Worm (Caenorhabditis elegans) whole organism, late embryonic: Measurements from ENCODE around the gene srlf-12.

Source experiments
- C38D4.7 ChIP-seq: fragments of 200-800 bp; sonication (Bioruptor generic); optimal IDR thresholded peaks from 2 replicates; lab custom pipeline; 2018; ENCODE audit warnings: mild to moderate bottlenecking, missing genetic modification characterization, moderate library complexity, missing compliant biosample characterization
- ama-1 ChIP-seq: fragments of 150-350 bp; optimal IDR thresholded peaks from 2 replicates; lab custom pipeline; 2014
- elt-2 ChIP-seq: sonication (generic microtip); optimal IDR thresholded peaks from 2 replicates; lab custom pipeline; 2016; ENCODE audit warnings: missing genetic modification reagents, missing genetic modification characterization, missing compliant biosample characterization
- ets-4 ChIP-seq: sonication (generic microtip); optimal IDR thresholded peaks from 2 replicates; lab custom pipeline; 2016; ENCODE audit warnings: missing genetic modification characterization, missing compliant biosample characterization
- fax-1 ChIP-seq: sonication (generic microtip); optimal IDR thresholded peaks from 2 replicates; lab custom pipeline; 2016; ENCODE audit warnings: missing genotype, missing genetic modification characterization, missing compliant biosample characterization
- hlh-6 ChIP-seq: sonication (generic microtip); optimal IDR thresholded peaks from 2 replicates; lab custom pipeline; 2016; ENCODE audit warnings: missing genotype, missing genetic modification characterization, missing compliant biosample characterization
- nhr-11 ChIP-seq: fragments of 150-350 bp; optimal IDR thresholded peaks from 2 replicates; lab custom pipeline; 2014; ENCODE audit warnings: missing biosample characterization, missing genetic modification characterization
- pag-3 ChIP-seq: sonication (generic microtip); optimal IDR thresholded peaks from 2 replicates; lab custom pipeline; 2016; ENCODE audit warnings: missing compliant biosample characterization, missing genetic modification characterization, borderline replicate concordance
- pha-4 ChIP-seq: fragments of 150-350 bp; optimal IDR thresholded peaks from 2 replicates; lab custom pipeline; 2018; ENCODE audit warnings: missing biosample characterization, missing genetic modification reagents, missing genetic modification characterization
- ref-2 ChIP-seq: sonication (generic microtip); optimal IDR thresholded peaks from 2 replicates; lab custom pipeline; 2016; ENCODE audit warnings: missing genetic modification characterization, missing compliant biosample characterization
- rnt-1 ChIP-seq: sonication (generic microtip); optimal IDR thresholded peaks from 2 replicates; lab custom pipeline; 2016; ENCODE audit warnings: missing genetic modification characterization, missing compliant biosample characterization
- sox-4 ChIP-seq: sonication (generic microtip); optimal IDR thresholded peaks from 2 replicates; lab custom pipeline; 2017; ENCODE audit warnings: mild to moderate bottlenecking, missing genetic modification characterization, inconsistent platforms, missing compliant biosample characterization
- unc-86 ChIP-seq: sonication (generic microtip); optimal IDR thresholded peaks from 2 replicates; lab custom pipeline; 2016; ENCODE audit warnings: missing genetic modification characterization, missing compliant biosample characterization

DNA sequence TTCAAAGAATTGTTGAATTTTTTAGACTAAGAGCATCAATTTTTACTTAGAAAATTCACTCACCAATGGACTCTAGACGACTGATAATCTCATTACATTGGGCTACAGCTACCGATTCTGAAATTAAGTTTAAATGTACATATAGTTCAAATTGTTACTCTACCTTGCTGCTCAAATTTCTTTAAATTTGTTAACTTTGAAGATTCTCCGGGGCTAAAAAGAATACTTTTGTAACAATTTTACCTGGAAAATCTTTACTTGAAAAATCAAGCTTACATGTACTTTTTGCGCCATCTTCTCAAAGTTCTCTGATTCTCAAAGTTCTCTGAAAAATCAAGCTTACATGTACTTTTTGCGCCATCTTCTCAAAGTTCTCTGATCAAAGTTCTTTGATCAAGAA, 12.4 kb downstream of the srlf-12 start, which contains the start of gene sdz-13:
- TF ChIP-seq rnt-1 (tag; lab: Kevin White, UChicago) (no peak), pha-4 (tag; lab: Kevin White, UChicago) (no peak), hlh-6 (tag; lab: Kevin White, UChicago) (no peak), ets-4 (no peak), fax-1 (tag; lab: Kevin White, UChicago) (no peak), ama-1 (lab: Kevin White, UChicago) (no peak), C38D4.7 (GFP tag; lab: Kevin White, UChicago) (no peak), pag-3 (tag; lab: Kevin White, UChicago) (no peak), nhr-11 (tag; lab: Kevin White, UChicago) (no peak), elt-2 (tag; lab: Kevin White, UChicago) (no peak), unc-86 (tag; lab: Kevin White, UChicago) (no peak), ref-2 (tag; lab: Kevin White, UChicago) (no peak), sox-4 (tag; lab: Kevin White, UChicago) (no peak)
